Fruit fly (Drosophila melanogaster) whole organism: ENCODE results near the gene Polr3D.
A peak's percentile ranks its signal among the peaks of the same experiment; 100 is the strongest.

Experiments used
- CG8478 ChIP-seq: fragments of >200 bp; optimal IDR thresholded peaks from 2 replicates; lab custom pipeline; 2018; ENCODE audit warnings: inconsistent platforms
- Dll ChIP-seq: fragments of >200 bp; optimal IDR thresholded peaks from 2 replicates; lab custom pipeline; 2017
- EcR ChIP-seq, 2 experiments: fragments of >200 bp; optimal IDR thresholded peaks; 2 replicates each; lab custom pipeline; 2017; ENCODE audit warnings: missing biosample characterization in 2 of 2, missing genetic modification characterization in 2 of 2, missing genetic modification reagents in 2 of 2
- pan ChIP-seq: fragments of >200 bp; optimal IDR thresholded peaks from 2 replicates; lab custom pipeline; 2017
- psq ChIP-seq: fragments of >200 bp; optimal IDR thresholded peaks from 2 replicates; lab custom pipeline; 2017
- usp ChIP-seq: fragments of >200 bp; optimal IDR thresholded peaks from 2 replicates; lab custom pipeline; 2017; ENCODE audit warnings: missing biosample characterization, missing genetic modification characterization, mixed read lengths

DNA sequence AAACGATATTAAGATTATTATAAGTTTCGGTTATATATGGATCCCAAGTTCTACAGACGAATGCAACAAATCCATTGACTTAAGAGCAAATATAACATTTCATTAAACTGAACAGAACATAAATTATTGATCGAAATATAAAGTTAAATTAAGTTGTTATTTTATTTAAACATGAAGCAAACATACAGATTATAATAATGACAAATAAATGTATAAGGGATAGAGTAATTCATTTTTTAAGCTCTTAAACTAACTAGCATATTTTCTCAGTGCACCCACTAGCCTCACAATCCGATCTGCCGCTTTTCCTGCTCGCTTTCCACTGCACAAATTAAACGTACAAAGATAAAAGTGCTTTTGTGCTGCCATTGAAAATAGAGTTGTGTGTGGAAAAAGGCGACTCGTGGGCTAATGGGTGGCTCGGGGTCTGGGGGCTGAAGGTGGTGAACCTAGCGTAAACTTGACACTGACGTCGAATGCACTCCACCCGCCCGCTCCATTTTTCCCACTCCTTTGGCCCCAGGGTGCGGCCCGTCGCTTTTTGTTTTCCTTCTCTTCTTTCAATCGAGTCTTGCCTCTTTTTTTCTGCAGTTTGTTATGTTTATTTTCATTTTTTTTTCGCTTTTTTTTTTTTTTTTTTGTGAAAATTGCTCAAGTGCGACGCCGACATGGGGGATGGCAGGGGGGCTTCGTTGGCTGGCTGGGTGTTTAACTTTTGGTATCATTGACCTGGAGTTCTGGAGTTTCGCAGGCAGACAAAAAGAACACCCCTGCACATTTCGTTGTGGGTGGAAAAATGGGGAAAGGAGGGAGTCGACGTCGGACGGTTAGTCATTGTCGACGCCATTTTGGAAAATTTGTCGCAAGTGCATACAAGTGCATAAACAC is 29.5 kb downstream of the Polr3D start:
- TF ChIP-seq pan (lab: Kevin White, UChicago) (no peak), CG8478 (lab: Kevin White, UChicago) (no peak), Dll (lab: Kevin White, UChicago) (no peak), psq (no peak), usp (no peak), EcR (GFP tag; optimal IDR thresholded peaks at IDR 0.05; lab: Kevin White, UChicago) (peak in 1 of 2 experiments; percentile 92)
